Worm (Caenorhabditis elegans) whole organism, L1 larva: ENCODE data around the gene C33D9.10.

ENCODE experiments used
- ceh-63 ChIP-seq: fragments of 200-800 bp; sonication (Bioruptor generic); optimal IDR thresholded peaks from 2 replicates; lab custom pipeline; 2018; ENCODE audit warnings: mild to moderate bottlenecking, missing genetic modification characterization, missing compliant biosample characterization
- egl-27 ChIP-seq, 2 experiments: fragments of 150-350 bp in 1 of 2; sonication (generic microtip); optimal IDR thresholded peaks; 3 replicates each; lab custom pipeline; 2017 to 2018; ENCODE audit warnings: missing biosample characterization in 2 of 2, missing genetic modification characterization in 2 of 2, missing genetic modification reagents in 2 of 2
- ets-5 ChIP-seq: fragments of 200-800 bp; sonication (Bioruptor generic); IDR thresholded peaks from 2 replicates; pipeline ENCODE4 v1.3.6; 2022; ENCODE audit warnings: missing genetic modification characterization, missing compliant biosample characterization
- jun-1 ChIP-seq: fragments of 150-350 bp; optimal IDR thresholded peaks from 2 replicates; lab custom pipeline; 2014; ENCODE audit warnings: missing biosample characterization, missing genetic modification reagents, missing genetic modification characterization
- nhr-12 ChIP-seq: sonication (generic microtip); optimal IDR thresholded peaks from 2 replicates; lab custom pipeline; 2017; ENCODE audit warnings: missing biosample characterization, missing genetic modification characterization
- nhr-237 ChIP-seq: fragments of 150-350 bp; optimal IDR thresholded peaks from 2 replicates; lab custom pipeline; 2014; ENCODE audit warnings: missing biosample characterization, missing genetic modification characterization
- snpc-4 ChIP-seq: fragments of 150-350 bp; optimal IDR thresholded peaks from 2 replicates; lab custom pipeline; 2014; ENCODE audit warnings: missing biosample characterization, missing genetic modification characterization
- sox-4 ChIP-seq: sonication (generic microtip); optimal IDR thresholded peaks from 2 replicates; lab custom pipeline; 2016; ENCODE audit warnings: missing genetic modification characterization, missing compliant biosample characterization

DNA sequence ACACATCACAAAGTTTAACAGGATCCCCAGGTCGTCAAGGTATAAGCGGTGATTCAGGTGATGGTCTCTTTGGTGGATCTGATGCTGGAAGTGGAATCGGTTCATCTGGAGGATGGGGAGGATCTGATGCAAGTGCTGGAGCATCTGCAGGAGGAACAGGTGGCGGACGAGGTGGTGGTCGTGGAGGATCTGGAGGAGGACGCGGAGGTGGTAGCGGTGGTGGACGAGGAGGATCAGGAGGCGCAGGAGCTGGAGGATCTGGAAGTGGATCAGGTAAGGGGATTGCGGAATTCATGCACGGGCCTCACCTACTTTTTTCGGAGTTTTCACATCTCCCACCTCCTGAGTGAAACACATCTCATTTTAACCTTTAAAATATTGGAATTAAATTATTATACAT lies 28.7 kb upstream of the C33D9.10 start:
- no peak for TF ChIP-seq sox-4 (tag; lab: Kevin White, UChicago)
- TF ChIP-seq ets-5 (GFP tag; lab: Robert Waterston, UW): no peak
- no peak for TF ChIP-seq nhr-237 (tag; lab: Kevin White, UChicago)
- no peak for TF ChIP-seq nhr-12 (tag; lab: Kevin White, UChicago)
- no peak for TF ChIP-seq jun-1 (tag; lab: Kevin White, UChicago)
- TF ChIP-seq egl-27 (tag; optimal IDR thresholded peaks at IDR 0.05; lab: Kevin White, UChicago): no peak
- no peak for TF ChIP-seq ceh-63
- no peak for TF ChIP-seq snpc-4 (tag; lab: Kevin White, UChicago)
